Worm (Caenorhabditis elegans): ENCODE measurements around the gene srb-5.

The srb-5 gene

ce11 chrII:5174370-5174769, 11.2 kb upstream of the srb-5 start, which contains the start of gene C27D6.3:
Gene C27D6.3, minus strand, starts transcription at chrII:5174470.
- TF ChIP-seq nhr-232 (tag; optimal IDR thresholded peaks at IDR 0.05), result no peak
- TF ChIP-seq tbx-2 (tag; optimal IDR thresholded peaks at IDR 0.05), result no peak
- no peak for TF ChIP-seq hlh-30 (tag; optimal IDR thresholded peaks at IDR 0.05; ENCODE audit: insufficient read depth)
- TF ChIP-seq elt-4 (tag; optimal IDR thresholded peaks at IDR 0.05), result no peak
- no peak for TF ChIP-seq ceh-6 (GFP tag; optimal IDR thresholded peaks at IDR 0.05)
- no peak for TF ChIP-seq sdc-2 (tag; optimal IDR thresholded peaks at IDR 0.05)
- TF ChIP-seq hlh-13 (GFP tag; optimal IDR thresholded peaks at IDR 0.05), result no peak
- no peak for TF ChIP-seq ceh-30 (tag; optimal IDR thresholded peaks at IDR 0.05)
- TF ChIP-seq fkh-10 (GFP tag; optimal IDR thresholded peaks at IDR 0.05), result no peak
- no peak for TF ChIP-seq lin-11 (tag; optimal IDR thresholded peaks at IDR 0.05)
- TF ChIP-seq che-1 (tag; optimal IDR thresholded peaks at IDR 0.05), result no peak
- no peak for TF ChIP-seq pha-2 (tag; optimal IDR thresholded peaks at IDR 0.05)
- no peak for TF ChIP-seq Y22D7AL.16 (tag; optimal IDR thresholded peaks at IDR 0.05)
- TF ChIP-seq F13H6.1 (tag; optimal IDR thresholded peaks at IDR 0.05), result no peak
- no peak for TF ChIP-seq ceh-48 (tag; optimal IDR thresholded peaks at IDR 0.05)
- no peak for TF ChIP-seq sox-2 (GFP tag; IDR thresholded peaks at IDR 0.05)
- no peak for TF ChIP-seq nhr-11 (tag; optimal IDR thresholded peaks at IDR 0.05)
- no peak for TF ChIP-seq unc-86 (tag; optimal IDR thresholded peaks at IDR 0.05)

DNA sequence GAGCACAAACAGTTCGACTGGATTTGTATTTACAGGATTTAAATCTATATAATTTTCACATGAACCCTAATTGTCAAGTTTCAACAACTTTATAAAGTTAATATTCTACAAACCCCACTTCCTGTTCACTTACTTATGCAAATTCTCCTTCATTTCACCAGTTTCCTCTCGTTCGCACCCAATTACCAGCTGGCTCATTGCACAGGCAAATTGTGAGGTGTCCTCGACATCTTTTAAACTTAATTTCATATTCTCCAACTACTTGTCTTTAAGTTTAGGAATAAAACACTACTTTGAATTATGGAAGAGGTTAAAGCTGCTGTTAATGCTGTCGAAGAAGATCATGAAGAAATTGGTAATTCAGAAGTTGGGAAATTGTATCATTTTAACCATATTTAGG, 9.3 kb upstream of the srb-5 start, which contains the start of gene C27D6.1:
C27D6.1 (plus strand) TSS at position 301 of the 400 bp plus-strand sequence.
- no peak for TF ChIP-seq ceh-34 (tag; optimal IDR thresholded peaks at IDR 0.05)
- no peak for TF ChIP-seq dmd-4 (tag; optimal IDR thresholded peaks at IDR 0.05; ENCODE audit: borderline replicate concordance)
- no peak for TF ChIP-seq Y22D7AL.16 (tag; optimal IDR thresholded peaks at IDR 0.05)
- TF ChIP-seq nhr-232 (tag; optimal IDR thresholded peaks at IDR 0.05), result no peak

- TF ChIP-seq pha-4 (tag; optimal IDR thresholded peaks at IDR 0.05), result no peak
Measured at ce11 chrII:5171610-5172009, 8.4 kb upstream of the srb-5 start, which contains the start of gene C27D6.15. Gene C27D6.15, plus strand, starts transcription at chrII:5171910.

ce11 chrII:5170932-5171331, 7.7 kb upstream of the srb-5 start, which contains the start of gene srb-1:
Gene srb-1, minus strand, starts transcription at chrII:5171032.
- TF ChIP-seq unc-86 (tag; optimal IDR thresholded peaks at IDR 0.05) (no peak), ttx-3 (tag; optimal IDR thresholded peaks at IDR 0.05) (no peak), lin-11 (tag; optimal IDR thresholded peaks at IDR 0.05) (no peak), sox-2 (GFP tag; IDR thresholded peaks at IDR 0.05) (no peak), pax-1 (tag; optimal IDR thresholded peaks at IDR 0.05) (no peak), gmeb-2 (tag; optimal IDR thresholded peaks at IDR 0.05) (no peak), K02D7.2 (tag; optimal IDR thresholded peaks at IDR 0.05) (no peak), C08G9.2 (tag; optimal IDR thresholded peaks at IDR 0.05) (no peak), ceh-24 (tag; optimal IDR thresholded peaks at IDR 0.05) (no peak), K09A11.1 (tag; optimal IDR thresholded peaks at IDR 0.05; ENCODE audit: insufficient read depth) (no peak)

- TF ChIP-seq K02D7.2 (tag; optimal IDR thresholded peaks at IDR 0.05) (no peak), nhr-232 (tag; optimal IDR thresholded peaks at IDR 0.05) (no peak), ceh-19 (GFP tag; optimal IDR thresholded peaks at IDR 0.05) (no peak), unc-3 (GFP tag; conservative IDR thresholded peaks at IDR 0.05) (no peak), unc-3 (tag; optimal IDR thresholded peaks at IDR 0.05) (no peak), npax-4 (tag; optimal IDR thresholded peaks at IDR 0.05) (no peak), hlh-8 (tag; optimal IDR thresholded peaks at IDR 0.05) (no peak), pqm-1 (tag; optimal IDR thresholded peaks at IDR 0.05) (no peak), tbx-2 (tag; optimal IDR thresholded peaks at IDR 0.05) (no peak), ceh-14 (tag; optimal IDR thresholded peaks at IDR 0.05) (no peak), C38D4.7 (GFP tag; optimal IDR thresholded peaks at IDR 0.05) (no peak), unc-86 (tag; optimal IDR thresholded peaks at IDR 0.05) (no peak), fkh-10 (GFP tag; optimal IDR thresholded peaks at IDR 0.05) (no peak), ahr-1 (tag; optimal IDR thresholded peaks at IDR 0.05) (no peak), madf-2 (tag; optimal IDR thresholded peaks at IDR 0.05) (no peak), ceh-6 (GFP tag; optimal IDR thresholded peaks at IDR 0.05) (no peak)
Measured at ce11 chrII:5166738-5167137, 3.6 kb upstream of the srb-5 start, which contains the start of gene srb-3. Gene srb-3, minus strand, starts transcription at chrII:5166838.

Measured in whole organism, late embryonic.